Worm (Caenorhabditis elegans) whole organism, midembryonic: ENCODE measurements around the gene F11E6.11.

Experiments
- cog-1 ChIP-seq: sonication (generic microtip); optimal IDR thresholded peaks from 2 replicates; lab custom pipeline; 2016; ENCODE audit warnings: missing genetic modification characterization, missing compliant biosample characterization
- flt-1 ChIP-seq: fragments of 200-800 bp; sonication (Bioruptor generic); IDR thresholded peaks from 2 replicates; pipeline ENCODE4 v1.3.6; 2022; ENCODE audit warnings: missing genetic modification characterization, missing compliant biosample characterization
- klf-2 ChIP-seq: fragments of 200-800 bp; sonication (Bioruptor generic); conservative IDR thresholded peaks from 2 replicates; pipeline ENCODE4 v1.3.6; 2022; ENCODE audit warnings: missing genetic modification reagents, missing genetic modification characterization, missing compliant biosample characterization
- ztf-23 ChIP-seq: fragments of 200-800 bp; sonication (Bioruptor generic); IDR thresholded peaks from 2 replicates; pipeline ENCODE4 v1.3.6; 2022; ENCODE audit warnings: missing genetic modification reagents, missing genetic modification characterization, missing compliant biosample characterization

DNA sequence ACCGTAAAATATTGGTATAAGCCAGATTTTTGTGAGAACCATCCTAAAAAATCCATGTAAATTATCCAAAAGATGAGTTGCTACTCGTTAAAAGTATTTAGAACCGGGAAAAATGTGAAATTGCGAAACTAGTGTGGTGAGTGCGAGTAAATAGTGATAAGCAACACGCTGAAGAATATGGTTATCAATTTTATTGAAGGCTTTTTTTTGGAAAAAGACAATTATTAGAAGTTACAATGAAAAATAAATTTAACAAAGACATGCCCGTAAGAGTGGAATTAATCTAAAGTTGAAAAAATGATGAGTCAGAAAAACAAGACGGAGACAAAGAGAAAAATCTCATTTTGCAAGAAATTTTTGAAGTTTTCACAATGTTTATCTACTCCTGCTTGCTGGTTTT lies 23.3 kb downstream of the F11E6.11 start, which contains the start of gene F11E6.6:
- TF ChIP-seq cog-1 (tag; lab: Kevin White, UChicago) (no peak), ztf-23 (no peak), flt-1 (no peak), klf-2 (no peak)
